Worm (Caenorhabditis elegans) whole organism, L3 larva: ENCODE data around the gene R186.3.

ENCODE experiments used
- ceh-82 ChIP-seq: fragments of 150-350 bp; optimal IDR thresholded peaks from 2 replicates; lab custom pipeline; 2014; ENCODE audit warnings: missing biosample characterization, missing genetic modification characterization
- daf-12 ChIP-seq: fragments of 150-350 bp; optimal IDR thresholded peaks from 2 replicates; lab custom pipeline; 2014; ENCODE audit warnings: missing biosample characterization, missing genetic modification reagents, missing genetic modification characterization
- elt-1 ChIP-seq: fragments of 150-350 bp; optimal IDR thresholded peaks from 2 replicates; lab custom pipeline; 2014; ENCODE audit warnings: missing biosample characterization, missing genetic modification characterization
- lin-39 ChIP-seq: fragments of 150-350 bp; optimal IDR thresholded peaks from 2 replicates; lab custom pipeline; 2018; ENCODE audit warnings: missing biosample characterization, missing genetic modification reagents, missing genetic modification characterization
- nhr-11 ChIP-seq: fragments of 150-350 bp; optimal IDR thresholded peaks from 2 replicates; lab custom pipeline; 2014; ENCODE audit warnings: missing biosample characterization, missing genetic modification characterization
- nhr-77 ChIP-seq: fragments of 150-350 bp; optimal IDR thresholded peaks from 2 replicates; lab custom pipeline; 2014; ENCODE audit warnings: missing biosample characterization, missing genetic modification characterization
- pha-4 ChIP-seq: fragments of 150-350 bp; optimal IDR thresholded peaks from 2 replicates; lab custom pipeline; 2014; ENCODE audit warnings: missing biosample characterization, missing genetic modification reagents, missing genetic modification characterization
- skn-1 ChIP-seq: fragments of 150-350 bp; optimal IDR thresholded peaks from 2 replicates; lab custom pipeline; 2014; ENCODE audit warnings: missing biosample characterization, missing genetic modification characterization

- TF ChIP-seq skn-1 (tag; lab: Kevin White, UChicago), result no peak
- no peak for TF ChIP-seq daf-12 (tag; lab: Kevin White, UChicago)
- no peak for TF ChIP-seq elt-1 (tag; lab: Kevin White, UChicago)
- TF ChIP-seq pha-4 (tag; lab: Kevin White, UChicago), result no peak
- TF ChIP-seq nhr-77, result no peak
- no peak for TF ChIP-seq ceh-82
- no peak for TF ChIP-seq nhr-11 (tag; lab: Kevin White, UChicago)
- TF ChIP-seq lin-39, result no peak
These were observed 12.7 kb downstream of the R186.3 start for ce11 chrV:12954261-12954660.
